Worm (Caenorhabditis elegans) whole organism, L2 larva: ENCODE measurements around the gene chhy-1.

Experiments used
- C34F6.9 ChIP-seq: fragments of 150-350 bp; optimal IDR thresholded peaks from 2 replicates; lab custom pipeline; 2014; ENCODE audit warnings: missing biosample characterization, missing genetic modification characterization
- F13H6.1 ChIP-seq: sonication (generic microtip); optimal IDR thresholded peaks from 2 replicates; lab custom pipeline; 2016; ENCODE audit warnings: missing genetic modification characterization, missing compliant biosample characterization
- R02D3.7 ChIP-seq: fragments of 150-350 bp; optimal IDR thresholded peaks from 2 replicates; lab custom pipeline; 2014; ENCODE audit warnings: missing biosample characterization, missing genetic modification characterization
- Y55F3AM.14 ChIP-seq: fragments of 200-800 bp; sonication (Bioruptor generic); optimal IDR thresholded peaks from 2 replicates; lab custom pipeline; 2018; ENCODE audit warnings: mild to moderate bottlenecking, missing genetic modification characterization, missing compliant biosample characterization
- alr-1 ChIP-seq: fragments of 150-350 bp; optimal IDR thresholded peaks from 2 replicates; lab custom pipeline; 2014; ENCODE audit warnings: missing biosample characterization, missing genetic modification characterization
- ama-1 ChIP-seq: fragments of 150-350 bp; optimal IDR thresholded peaks from 2 replicates; lab custom pipeline; 2018; ENCODE audit warnings: inconsistent platforms
- ceh-16 ChIP-seq: fragments of 150-350 bp; optimal IDR thresholded peaks from 2 replicates; lab custom pipeline; 2014; ENCODE audit warnings: missing biosample characterization, missing genetic modification characterization
- ceh-82 ChIP-seq: fragments of 150-350 bp; optimal IDR thresholded peaks from 2 replicates; lab custom pipeline; 2014; ENCODE audit warnings: missing biosample characterization, missing genetic modification characterization
- crh-2 ChIP-seq: sonication (generic microtip); optimal IDR thresholded peaks from 2 replicates; lab custom pipeline; 2017; ENCODE audit warnings: missing biosample characterization, missing genetic modification characterization
- egl-27 ChIP-seq: sonication (generic microtip); optimal IDR thresholded peaks from 3 replicates; lab custom pipeline; 2017; ENCODE audit warnings: missing biosample characterization, missing genetic modification reagents, missing genetic modification characterization
- elt-3 ChIP-seq: sonication (generic microtip); optimal IDR thresholded peaks from 2 replicates; lab custom pipeline; 2017; ENCODE audit warnings: missing biosample characterization, missing genetic modification characterization
- fos-1 ChIP-seq: fragments of 150-350 bp; optimal IDR thresholded peaks from 2 replicates; lab custom pipeline; 2014; ENCODE audit warnings: missing biosample characterization, missing genetic modification characterization
- gmeb-1 ChIP-seq: fragments of 150-350 bp; optimal IDR thresholded peaks from 2 replicates; lab custom pipeline; 2014; ENCODE audit warnings: missing biosample characterization, missing genetic modification characterization
- lin-11 ChIP-seq: fragments of 150-350 bp; sonication (generic microtip); optimal IDR thresholded peaks from 2 replicates; lab custom pipeline; 2014; ENCODE audit warnings: missing biosample characterization, missing genetic modification characterization, inconsistent platforms, mixed read lengths
- lin-13 ChIP-seq: fragments of 150-350 bp; optimal IDR thresholded peaks from 2 replicates; lab custom pipeline; 2014; ENCODE audit warnings: missing biosample characterization, missing genetic modification reagents, missing genetic modification characterization
- lsy-2 ChIP-seq, 2 experiments: fragments of 150-350 bp in 1 of 2; sonication (generic microtip) in 1 of 2; optimal IDR thresholded peaks; 2 replicates each; lab custom pipeline; 2014 to 2017; ENCODE audit warnings: missing biosample characterization in 2 of 2, missing genetic modification characterization in 2 of 2
- mbf-1 ChIP-seq: sonication (generic microtip); optimal IDR thresholded peaks from 2 replicates; lab custom pipeline; 2017; ENCODE audit warnings: missing biosample characterization, missing genetic modification characterization
- mdl-1 ChIP-seq, 2 experiments: fragments of 150-350 bp in 1 of 2; sonication (generic microtip) in 1 of 2; optimal IDR thresholded peaks; 2 replicates each; lab custom pipeline; 2017; ENCODE audit warnings: missing biosample characterization in 2 of 2, missing genetic modification characterization in 2 of 2
- nhr-11 ChIP-seq: fragments of 150-350 bp; optimal IDR thresholded peaks from 2 replicates; lab custom pipeline; 2014; ENCODE audit warnings: missing biosample characterization, missing genetic modification characterization
- nhr-129 ChIP-seq: fragments of 150-350 bp; optimal IDR thresholded peaks from 2 replicates; lab custom pipeline; 2014; ENCODE audit warnings: missing biosample characterization, missing genetic modification characterization
- nhr-21 ChIP-seq: fragments of 150-350 bp; optimal IDR thresholded peaks from 2 replicates; lab custom pipeline; 2014; ENCODE audit warnings: missing biosample characterization, missing genetic modification characterization
- nhr-23 ChIP-seq: fragments of 150-350 bp; optimal IDR thresholded peaks from 2 replicates; lab custom pipeline; 2014; ENCODE audit warnings: missing biosample characterization, missing genetic modification reagents, missing genetic modification characterization
- nhr-237 ChIP-seq: fragments of 150-350 bp; optimal IDR thresholded peaks from 2 replicates; lab custom pipeline; 2014; ENCODE audit warnings: missing biosample characterization, missing genetic modification characterization
- nhr-25 ChIP-seq: fragments of 150-350 bp; sonication (generic microtip); optimal IDR thresholded peaks from 3 replicates; lab custom pipeline; 2014; ENCODE audit warnings: missing biosample characterization, missing genetic modification characterization
- peb-1 ChIP-seq: fragments of 150-350 bp; optimal IDR thresholded peaks from 2 replicates; lab custom pipeline; 2014; ENCODE audit warnings: missing biosample characterization, missing genetic modification characterization
- sem-4 ChIP-seq: fragments of 150-350 bp; optimal IDR thresholded peaks from 2 replicates; lab custom pipeline; 2014; ENCODE audit warnings: missing biosample characterization, missing genetic modification reagents, missing genetic modification characterization
- sma-3 ChIP-seq: sonication (generic microtip); optimal IDR thresholded peaks from 2 replicates; lab custom pipeline; 2016; ENCODE audit warnings: missing genetic modification reagents, missing genetic modification characterization, missing compliant biosample characterization
- sma-9 ChIP-seq, 2 experiments: fragments of 150-350 bp in 1 of 2; sonication (generic microtip) in 1 of 2; optimal IDR thresholded peaks; 2 replicates each; lab custom pipeline; 2014 to 2016; ENCODE audit warnings: missing genetic modification characterization in 2 of 2, mild to moderate bottlenecking in 1 of 2, missing biosample characterization in 1 of 2, missing compliant biosample characterization in 1 of 2, missing genetic modification reagents in 1 of 2, moderate library complexity in 1 of 2
- snpc-4 ChIP-seq: fragments of 150-350 bp; optimal IDR thresholded peaks from 2 replicates; lab custom pipeline; 2014; ENCODE audit warnings: missing biosample characterization, missing genetic modification characterization
- unc-39 ChIP-seq: fragments of 150-350 bp; optimal IDR thresholded peaks from 2 replicates; lab custom pipeline; 2014; ENCODE audit warnings: missing biosample characterization, missing genetic modification characterization
- unc-55 ChIP-seq: fragments of 150-350 bp; sonication (generic microtip); optimal IDR thresholded peaks from 3 replicates; lab custom pipeline; 2014; ENCODE audit warnings: missing biosample characterization, missing genetic modification reagents, missing genetic modification characterization
- unc-62 ChIP-seq: fragments of 150-350 bp; optimal IDR thresholded peaks from 2 replicates; lab custom pipeline; 2014; ENCODE audit warnings: missing biosample characterization, missing genetic modification reagents, missing genetic modification characterization
- ztf-1 ChIP-seq: fragments of 200-800 bp; sonication (Bioruptor generic); conservative IDR thresholded peaks from 2 replicates; pipeline ENCODE4 v1.3.6; 2022; ENCODE audit warnings: missing genetic modification characterization, missing compliant biosample characterization
- ztf-11 ChIP-seq: sonication (generic microtip); optimal IDR thresholded peaks from 2 replicates; lab custom pipeline; 2017; ENCODE audit warnings: missing biosample characterization, missing genetic modification characterization
- ztf-4 ChIP-seq: fragments of 150-350 bp; optimal IDR thresholded peaks from 2 replicates; lab custom pipeline; 2014; ENCODE audit warnings: missing biosample characterization, missing genetic modification characterization

chhy-1 gene

ce11 chrII:8603567-8604359, 13.7 kb downstream of the chhy-1 start, which contains the start of gene suf-1:
TSS of gene suf-1 (plus strand) at chrII:8603846.
- peak; percentile 9 for TF ChIP-seq fos-1 (tag; lab: Kevin White, UChicago)
- peak; percentile 35 for TF ChIP-seq nhr-21 (tag; lab: Kevin White, UChicago)
- TF ChIP-seq nhr-237 (tag; lab: Kevin White, UChicago): no peak
- no peak for TF ChIP-seq nhr-25 (tag; lab: Kevin White, UChicago)
- no peak for TF ChIP-seq mdl-1 (tag; optimal IDR thresholded peaks at IDR 0.05; lab: Kevin White, UChicago)
- TF ChIP-seq lin-13 (GFP tag; lab: Kevin White, UChicago): peak; percentile 33
- no peak for TF ChIP-seq F13H6.1 (tag; lab: Kevin White, UChicago)
- no peak for TF ChIP-seq peb-1 (tag; lab: Kevin White, UChicago)
- no peak for TF ChIP-seq egl-27 (tag; lab: Kevin White, UChicago)
- peak; percentile 36 for TF ChIP-seq crh-2 (tag; lab: Kevin White, UChicago)
- TF ChIP-seq sem-4 (tag; lab: Kevin White, UChicago): peak; percentile 35
- TF ChIP-seq lsy-2 (tag; optimal IDR thresholded peaks at IDR 0.05; lab: Kevin White, UChicago): peak in 1 of 2 experiments; percentile 58
- no peak for TF ChIP-seq lin-11 (tag; lab: Kevin White, UChicago)
- TF ChIP-seq nhr-129 (tag; lab: Kevin White, UChicago): peak; percentile 14
- TF ChIP-seq elt-3 (tag; lab: Kevin White, UChicago): no peak
- TF ChIP-seq sma-9 (GFP tag; optimal IDR thresholded peaks at IDR 0.05; lab: Kevin White, UChicago): peak; percentile 8
- no peak for TF ChIP-seq sma-9 (tag; optimal IDR thresholded peaks at IDR 0.05; lab: Kevin White, UChicago)
- no peak for TF ChIP-seq nhr-11
- no peak for TF ChIP-seq mbf-1 (tag; lab: Kevin White, UChicago)

ce11 chrII:8602337-8602944, 15.0 kb downstream of the chhy-1 start, which contains the start of the genes cpf-1 and rpl-26:
TSS of gene cpf-1 (minus strand) at chrII:8602440.
TSS of gene rpl-26 (plus strand) at chrII:8602785.
- TF ChIP-seq gmeb-1 (tag; lab: Kevin White, UChicago): peak; percentile 71
- TF ChIP-seq unc-55 (GFP tag; lab: Kevin White, UChicago): peak; percentile 75
- TF ChIP-seq sma-3: peak; percentile 4
- peak; percentile 60 for TF ChIP-seq crh-2 (tag; lab: Kevin White, UChicago)
- TF ChIP-seq lsy-2 (tag; optimal IDR thresholded peaks at IDR 0.05; lab: Kevin White, UChicago): peak; percentile 22 to 89
- TF ChIP-seq unc-62: no peak
- no peak for TF ChIP-seq ama-1 (lab: Kevin White, UChicago)
- no peak for TF ChIP-seq ztf-4
- peak; percentile 33 for TF ChIP-seq fos-1 (tag; lab: Kevin White, UChicago)
- no peak for TF ChIP-seq nhr-237 (tag; lab: Kevin White, UChicago)
- TF ChIP-seq nhr-25 (tag; lab: Kevin White, UChicago): no peak
- TF ChIP-seq nhr-129 (tag; lab: Kevin White, UChicago): peak; percentile 47
- TF ChIP-seq mdl-1 (tag; optimal IDR thresholded peaks at IDR 0.05; lab: Kevin White, UChicago): no peak
- TF ChIP-seq sma-9 (GFP tag; optimal IDR thresholded peaks at IDR 0.05; lab: Kevin White, UChicago): peak; percentile 24
- TF ChIP-seq sma-9 (tag; optimal IDR thresholded peaks at IDR 0.05; lab: Kevin White, UChicago): no peak
- no peak for TF ChIP-seq nhr-21 (tag; lab: Kevin White, UChicago)
- TF ChIP-seq snpc-4 (tag; lab: Kevin White, UChicago): peak; percentile 75
- no peak for TF ChIP-seq ztf-11 (tag; lab: Kevin White, UChicago)
- no peak for TF ChIP-seq ceh-82 (tag; lab: Kevin White, UChicago)
- TF ChIP-seq alr-1 (tag; lab: Kevin White, UChicago): no peak
- TF ChIP-seq Y55F3AM.14 (GFP tag; lab: Kevin White, UChicago): no peak
- peak; percentile 49 for TF ChIP-seq sem-4 (tag; lab: Kevin White, UChicago)
- TF ChIP-seq C34F6.9 (tag; lab: Kevin White, UChicago): peak; percentile 77

ce11 chrII:8600165-8600564, 17.3 kb downstream of the chhy-1 start, which contains the start of gene pigg-1:
TSS of gene pigg-1 (minus strand) at chrII:8600265.
- TF ChIP-seq crh-2 (tag; lab: Kevin White, UChicago): no peak
- TF ChIP-seq nhr-23: no peak
- no peak for TF ChIP-seq C34F6.9 (tag; lab: Kevin White, UChicago)
- no peak for TF ChIP-seq ztf-4
- no peak for TF ChIP-seq ceh-82 (tag; lab: Kevin White, UChicago)
- no peak for TF ChIP-seq unc-55 (GFP tag; lab: Kevin White, UChicago)

- TF ChIP-seq snpc-4 (tag; lab: Kevin White, UChicago): no peak
- no peak for TF ChIP-seq ztf-1 (GFP tag; lab: Robert Waterston, UW)
- TF ChIP-seq gmeb-1 (tag; lab: Kevin White, UChicago): no peak
- TF ChIP-seq ceh-16 (tag; lab: Kevin White, UChicago): no peak
- TF ChIP-seq lin-13 (GFP tag; lab: Kevin White, UChicago): no peak
- TF ChIP-seq alr-1 (tag; lab: Kevin White, UChicago): no peak
- no peak for TF ChIP-seq unc-39 (tag; lab: Kevin White, UChicago)
- TF ChIP-seq nhr-25 (tag; lab: Kevin White, UChicago): no peak
- no peak for TF ChIP-seq R02D3.7 (tag; lab: Kevin White, UChicago)
- no peak for TF ChIP-seq unc-62
- no peak for TF ChIP-seq nhr-23
- no peak for TF ChIP-seq mbf-1 (tag; lab: Kevin White, UChicago)
- TF ChIP-seq nhr-129 (tag; lab: Kevin White, UChicago): no peak
- TF ChIP-seq, all 48 proteins: peak for 0
Observed at ce11 chrII:8599214-8599613, 18.2 kb downstream of the chhy-1 start, which contains the start of gene F28C6.5. TSS of gene F28C6.5 (plus strand) at chrII:8599514.
